Fruit fly (Drosophila melanogaster) whole organism, embryonic: Measurements from ENCODE around the gene CG10365.

Experiments
- Adf1 ChIP-seq: fragments of 200-800 bp; sonication (Bioruptor generic); IDR thresholded peaks from 2 replicates; pipeline ENCODE4 v1.3.6; 2022; ENCODE audit warnings: missing biosample characterization, missing genetic modification characterization
- B-H2 ChIP-seq: fragments of 200-800 bp; sonication (Bioruptor generic); optimal IDR thresholded peaks from 2 replicates; lab custom pipeline; 2018; ENCODE audit warnings: missing biosample characterization, mild to moderate bottlenecking, missing genetic modification characterization
- Bgb ChIP-seq: fragments of 200-800 bp; sonication (Bioruptor generic); IDR thresholded peaks from 2 replicates; pipeline ENCODE4 v1.3.6; 2022; ENCODE audit warnings: missing biosample characterization, missing genetic modification characterization; ENCODE audit not compliant: partially characterized antibody
- BtbVII ChIP-seq: fragments of 200-800 bp; sonication (Bioruptor generic); optimal IDR thresholded peaks from 3 replicates; lab custom pipeline; 2017; ENCODE audit warnings: missing biosample characterization, mild to moderate bottlenecking, missing genetic modification characterization
- CG10431 ChIP-seq: fragments of 200-800 bp; sonication (Bioruptor generic); optimal IDR thresholded peaks from 3 replicates; lab custom pipeline; 2018; ENCODE audit warnings: missing biosample characterization, mild to moderate bottlenecking, missing genetic modification characterization
- CG12942 ChIP-seq: fragments of 200-800 bp; sonication (Bioruptor generic); optimal IDR thresholded peaks from 3 replicates; lab custom pipeline; 2016; ENCODE audit warnings: missing biosample characterization, missing genetic modification characterization
- CG15073 ChIP-seq: fragments of 200-800 bp; sonication (Bioruptor generic); optimal IDR thresholded peaks from 2 replicates; lab custom pipeline; 2016; ENCODE audit warnings: missing biosample characterization, missing genetic modification characterization
- CG15514 ChIP-seq: fragments of 200-800 bp; sonication (Bioruptor generic); optimal IDR thresholded peaks from 3 replicates; lab custom pipeline; 2017; ENCODE audit warnings: missing biosample characterization, missing genetic modification characterization, mild to moderate bottlenecking, moderate library complexity, missing genetic modification reagents
- CG17385 ChIP-seq: fragments of 200-800 bp; sonication (Bioruptor generic); optimal IDR thresholded peaks from 3 replicates; lab custom pipeline; 2018; ENCODE audit warnings: missing biosample characterization, mild to moderate bottlenecking, missing genetic modification characterization
- CG2116 ChIP-seq: fragments of 200-800 bp; sonication (Bioruptor generic); optimal IDR thresholded peaks from 3 replicates; lab custom pipeline; 2018; ENCODE audit warnings: missing biosample characterization, mild to moderate bottlenecking, missing genetic modification characterization
- CG2712 ChIP-seq: fragments of 200-800 bp; optimal IDR thresholded peaks from 3 replicates; lab custom pipeline; 2019; ENCODE audit warnings: missing biosample characterization, mild to moderate bottlenecking, missing genetic modification characterization, moderate library complexity
- CG4424 ChIP-seq: fragments of 200-800 bp; sonication (Bioruptor generic); optimal IDR thresholded peaks from 3 replicates; lab custom pipeline; 2016; ENCODE audit warnings: missing biosample characterization, missing genetic modification characterization
- CG5245 ChIP-seq: fragments of 200-800 bp; sonication (Bioruptor generic); optimal IDR thresholded peaks from 3 replicates; lab custom pipeline; 2016; ENCODE audit warnings: missing biosample characterization, missing genetic modification characterization
- CG5953 ChIP-seq: fragments of 200-800 bp; sonication (Bioruptor generic); IDR thresholded peaks from 2 replicates; pipeline ENCODE4 v1.3.6; 2022; ENCODE audit warnings: missing biosample characterization, missing genetic modification characterization
- CG6683 ChIP-seq: fragments of 200-800 bp; sonication (Bioruptor generic); optimal IDR thresholded peaks from 2 replicates; lab custom pipeline; 2017; ENCODE audit warnings: missing biosample characterization, mild to moderate bottlenecking, missing genetic modification characterization, missing genetic modification reagents
- CG7556 ChIP-seq: fragments of 200-800 bp; sonication (Bioruptor generic); optimal IDR thresholded peaks from 2 replicates; lab custom pipeline; 2017; ENCODE audit warnings: missing biosample characterization, mild to moderate bottlenecking, missing genetic modification characterization
- CG8765 ChIP-seq: fragments of 200-800 bp; sonication (Bioruptor generic); IDR thresholded peaks from 2 replicates; pipeline ENCODE4 v1.3.6; 2022; ENCODE audit warnings: missing biosample characterization, missing genetic modification characterization
- Dbx ChIP-seq: fragments of 200-800 bp; sonication (Bioruptor generic); IDR thresholded peaks from 3 replicates; pipeline ENCODE4 v1.3.6; 2022; ENCODE audit warnings: missing biosample characterization, missing genetic modification characterization
- Hr51 ChIP-seq, 2 experiments: fragments of 200-800 bp; sonication (Bioruptor generic); optimal IDR thresholded peaks; 2 replicates in 1 of 2; 3 replicates in 1 of 2; lab custom pipeline; 2016 to 2018; ENCODE audit warnings: missing biosample characterization in 2 of 2, missing genetic modification characterization in 2 of 2, mild to moderate bottlenecking in 1 of 2, moderate library complexity in 1 of 2
- Meics ChIP-seq: fragments of 200-800 bp; sonication (Bioruptor generic); optimal IDR thresholded peaks from 2 replicates; lab custom pipeline; 2017; ENCODE audit warnings: missing biosample characterization, mild to moderate bottlenecking, missing genetic modification characterization
- Mes4 ChIP-seq: fragments of 200-800 bp; sonication (Bioruptor generic); optimal IDR thresholded peaks from 2 replicates; lab custom pipeline; 2016; ENCODE audit warnings: missing biosample characterization, missing genetic modification characterization
- Myb ChIP-seq: fragments of 200-800 bp; sonication (Bioruptor generic); optimal IDR thresholded peaks from 2 replicates; lab custom pipeline; 2016; ENCODE audit warnings: missing biosample characterization, missing genetic modification characterization
- NC2α ChIP-seq: fragments of 200-800 bp; sonication (Bioruptor generic); optimal IDR thresholded peaks from 2 replicates; lab custom pipeline; 2016; ENCODE audit warnings: missing biosample characterization, missing genetic modification characterization
- Six4 ChIP-seq: fragments of 200-800 bp; sonication (Bioruptor generic); optimal IDR thresholded peaks from 2 replicates; lab custom pipeline; 2016; ENCODE audit warnings: missing biosample characterization, missing genetic modification characterization
- Sox100B ChIP-seq: fragments of 200-800 bp; sonication (Bioruptor generic); optimal IDR thresholded peaks from 3 replicates; lab custom pipeline; 2018; ENCODE audit warnings: missing biosample characterization, mild to moderate bottlenecking, missing genetic modification characterization
- Sox102F ChIP-seq: fragments of 200-800 bp; sonication (Bioruptor generic); optimal IDR thresholded peaks from 2 replicates; lab custom pipeline; 2018; ENCODE audit warnings: missing biosample characterization, mild to moderate bottlenecking, missing genetic modification characterization, moderate library complexity
- bigmax ChIP-seq: fragments of 200-800 bp; sonication (Bioruptor generic); optimal IDR thresholded peaks from 2 replicates; lab custom pipeline; 2018; ENCODE audit warnings: missing biosample characterization, mild to moderate bottlenecking, missing genetic modification characterization
- bsh ChIP-seq, 2 experiments: fragments of 200-800 bp; sonication (Bioruptor generic); optimal IDR thresholded peaks; 2 replicates each; lab custom pipeline; 2017 to 2018; ENCODE audit warnings: mild to moderate bottlenecking in 2 of 2, missing biosample characterization in 2 of 2, missing genetic modification characterization in 2 of 2, moderate library complexity in 1 of 2
- chinmo ChIP-seq: fragments of 200-800 bp; sonication (Bioruptor generic); IDR thresholded peaks from 4 replicates; pipeline ENCODE4 v1.3.6; 2022; ENCODE audit warnings: missing biosample characterization, missing genetic modification characterization; ENCODE audit not compliant: partially characterized antibody
- croc ChIP-seq: fragments of 200-800 bp; sonication (Bioruptor generic); conservative IDR thresholded peaks from 3 replicates; pipeline ENCODE4 v1.3.6; 2022; ENCODE audit warnings: missing biosample characterization, missing genetic modification characterization
- dysf ChIP-seq: fragments of 200-800 bp; sonication (Bioruptor generic); IDR thresholded peaks from 3 replicates; pipeline ENCODE4 v1.3.6; 2022; ENCODE audit warnings: missing biosample characterization, missing genetic modification characterization
- en ChIP-seq: fragments of 200-800 bp; sonication (Bioruptor generic); optimal IDR thresholded peaks from 2 replicates; lab custom pipeline; 2016; ENCODE audit warnings: missing biosample characterization, missing genetic modification characterization
- eve ChIP-seq, 2 experiments: fragments of >200 bp; optimal IDR thresholded peaks; 2 replicates each; lab custom pipeline; 2017; ENCODE audit warnings: missing biosample characterization in 2 of 2, missing genetic modification characterization in 2 of 2
- exex ChIP-seq: fragments of 200-800 bp; sonication (Bioruptor generic); optimal IDR thresholded peaks from 4 replicates; lab custom pipeline; 2018; ENCODE audit warnings: missing biosample characterization, mild to moderate bottlenecking, missing genetic modification characterization, moderate library complexity
- gsb-n ChIP-seq: fragments of 200-800 bp; sonication (Bioruptor generic); optimal IDR thresholded peaks from 3 replicates; lab custom pipeline; 2018; ENCODE audit warnings: missing biosample characterization, mild to moderate bottlenecking, missing genetic modification characterization
- h ChIP-seq: fragments of >200 bp; optimal IDR thresholded peaks from 2 replicates; lab custom pipeline; 2017
- hb ChIP-seq: fragments of 200-800 bp; sonication (Bioruptor generic); IDR thresholded peaks from 3 replicates; pipeline ENCODE4 v1.3.6; 2022; ENCODE audit warnings: missing biosample characterization, missing genetic modification characterization; ENCODE audit not compliant: partially characterized antibody
- hbn ChIP-seq: fragments of 200-800 bp; sonication (Bioruptor generic); IDR thresholded peaks from 2 replicates; pipeline ENCODE4 v1.3.6; 2022; ENCODE audit warnings: missing biosample characterization, missing genetic modification characterization; ENCODE audit not compliant: partially characterized antibody
- ind ChIP-seq: fragments of 200-800 bp; sonication (Bioruptor generic); optimal IDR thresholded peaks from 3 replicates; lab custom pipeline; 2016; ENCODE audit warnings: missing biosample characterization, missing genetic modification characterization
- klu ChIP-seq: fragments of 200-800 bp; sonication (Bioruptor generic); IDR thresholded peaks from 2 replicates; pipeline ENCODE4 v1.3.6; 2022; ENCODE audit warnings: missing biosample characterization, missing genetic modification characterization
- pb ChIP-seq: fragments of 200-800 bp; sonication (Bioruptor generic); optimal IDR thresholded peaks from 3 replicates; lab custom pipeline; 2016; ENCODE audit warnings: missing biosample characterization, missing genetic modification characterization
- pho ChIP-seq: fragments of 200-800 bp; sonication (Bioruptor generic); optimal IDR thresholded peaks from 2 replicates; lab custom pipeline; 2016; ENCODE audit warnings: missing biosample characterization, missing genetic modification characterization
- phol ChIP-seq: fragments of 200-800 bp; sonication (Bioruptor generic); optimal IDR thresholded peaks from 3 replicates; lab custom pipeline; 2018; ENCODE audit warnings: missing biosample characterization, mild to moderate bottlenecking, missing genetic modification characterization, moderate library complexity
- rib ChIP-seq: fragments of 200-800 bp; sonication (Bioruptor generic); IDR thresholded peaks from 2 replicates; pipeline ENCODE4 v1.3.6; 2022; ENCODE audit warnings: missing biosample characterization, missing genetic modification characterization
- ro ChIP-seq: fragments of 200-800 bp; sonication (Bioruptor generic); IDR thresholded peaks from 2 replicates; pipeline ENCODE4 v1.3.6; 2022; ENCODE audit warnings: missing biosample characterization, missing genetic modification characterization
- so ChIP-seq: fragments of 200-800 bp; sonication (Bioruptor generic); IDR thresholded peaks from 3 replicates; pipeline ENCODE4 v1.3.6; 2022; ENCODE audit warnings: missing biosample characterization, missing genetic modification characterization
- sr ChIP-seq: fragments of 200-800 bp; sonication (Bioruptor generic); IDR thresholded peaks from 3 replicates; pipeline ENCODE4 v1.3.6; 2022; ENCODE audit warnings: missing biosample characterization, missing genetic modification characterization
- stc ChIP-seq: fragments of 200-800 bp; sonication (Bioruptor generic); IDR thresholded peaks from 2 replicates; pipeline ENCODE4 v1.3.6; 2022; ENCODE audit warnings: missing biosample characterization, missing genetic modification characterization
- usp ChIP-seq: fragments of >200 bp; optimal IDR thresholded peaks from 2 replicates; lab custom pipeline; 2017; ENCODE audit warnings: missing biosample characterization, missing genetic modification characterization
- zfh1 ChIP-seq: fragments of 200-800 bp; sonication (Bioruptor generic); IDR thresholded peaks from 3 replicates; pipeline ENCODE4 v1.3.6; 2022; ENCODE audit warnings: missing biosample characterization, missing genetic modification characterization
- zfh2 ChIP-seq: fragments of 200-800 bp; sonication (Bioruptor generic); optimal IDR thresholded peaks from 2 replicates; lab custom pipeline; 2016; ENCODE audit warnings: missing biosample characterization, missing genetic modification characterization

CG10365 gene

DNA sequence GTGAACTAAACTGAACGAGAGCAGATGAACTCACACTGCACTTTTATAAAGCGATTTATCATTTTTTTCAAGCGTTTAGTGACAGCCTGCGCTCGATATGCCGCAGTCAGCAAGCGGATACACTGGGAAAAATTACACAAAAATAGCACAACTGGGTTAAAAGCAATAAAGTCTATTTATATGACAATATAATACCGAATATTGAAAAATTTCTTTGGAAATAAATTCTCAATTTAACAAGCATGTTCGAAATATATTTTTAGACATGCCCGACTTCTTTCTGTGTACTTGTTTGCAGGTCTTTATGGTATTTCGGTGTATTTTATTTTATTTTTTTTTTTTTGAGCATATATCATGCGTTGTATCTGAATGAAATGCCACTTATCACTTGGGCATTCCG, 9.2 kb upstream of the CG10365 start (continued):
- TF ChIP-seq eve (GFP tag; optimal IDR thresholded peaks at IDR 0.05; lab: Kevin White, UChicago) (peak in 1 of 2 experiments; percentile 64), CG8765 (GFP tag; lab: Robert Waterston, UW) (peak; percentile 51; the same call in 1 of the 2 replicates), Meics (GFP tag; lab: Kevin White, UChicago) (no peak), CG6683 (GFP tag; lab: Kevin White, UChicago) (no peak), exex (no peak), Myb (GFP tag; lab: Kevin White, UChicago) (no peak), bsh (GFP tag; optimal IDR thresholded peaks at IDR 0.05; lab: Kevin White, UChicago) (peak in 1 of 2 experiments; percentile 82), Hr51 (GFP tag; optimal IDR thresholded peaks at IDR 0.05; lab: Kevin White, UChicago) (peak in 1 of 2 experiments; percentile 77), Dbx (GFP tag; lab: Robert Waterston, UW) (no peak), Sox102F (GFP tag; lab: Kevin White, UChicago) (peak; percentile 84), CG17385 (GFP tag; lab: Kevin White, UChicago) (peak; percentile 58), ro (GFP tag; lab: Robert Waterston, UW) (0 out of 2 replicates have a peak, but pooled peaks have one; percentile 9), CG5245 (GFP tag; lab: Kevin White, UChicago) (peak; percentile 59), ind (GFP tag; lab: Kevin White, UChicago) (peak; percentile 17), NC2α (GFP tag; lab: Kevin White, UChicago) (no peak), CG15514 (GFP tag; lab: Kevin White, UChicago) (peak; percentile 2), stc (peak; percentile 24; the same call in 1 of the 2 replicates), so (peak; percentile 80; the same call in 2 of the 3 replicates), Bgb (GFP tag; lab: Robert Waterston, UW) (no peak), CG7556 (GFP tag; lab: Kevin White, UChicago) (peak; percentile 45), CG2116 (GFP tag; lab: Kevin White, UChicago) (no peak), zfh2 (GFP tag; lab: Kevin White, UChicago) (no peak), gsb-n (tag; lab: Kevin White, UChicago) (peak; percentile 69), bigmax (GFP tag; lab: Kevin White, UChicago) (no peak), h (no peak), hb (GFP tag; lab: Robert Waterston, UW) (no peak), rib (GFP tag; lab: Robert Waterston, UW) (no peak), pho (GFP tag; lab: Kevin White, UChicago) (no peak), Mes4 (peak; percentile 43), CG2712 (peak; percentile 62), klu (GFP tag; lab: Robert Waterston, UW) (peak; percentile 37; the same call in 1 of the 2 replicates), en (GFP tag; lab: Kevin White, UChicago) (no peak), Adf1 (GFP tag; lab: Robert Waterston, UW) (no peak), B-H2 (no peak), croc (GFP tag; lab: Robert Waterston, UW) (no peak; the same call in 2 of the 3 replicates), Sox100B (peak; percentile 57), CG4424 (GFP tag; lab: Kevin White, UChicago) (peak; percentile 39), BtbVII (GFP tag; lab: Kevin White, UChicago) (no peak), sr (GFP tag; lab: Robert Waterston, UW) (no peak), CG5953 (GFP tag; lab: Robert Waterston, UW) (peak; percentile 34; the same call in 1 of the 2 replicates), pb (GFP tag; lab: Kevin White, UChicago) (peak; percentile 11), Six4 (GFP tag; lab: Kevin White, UChicago) (peak; percentile 40), dysf (GFP tag; lab: Robert Waterston, UW) (peak; percentile 59; the same call in 1 of the 3 replicates), phol (tag; lab: Kevin White, UChicago) (peak; percentile 76), CG10431 (no peak), CG15073 (no peak), usp (GFP tag; lab: Kevin White, UChicago) (no peak), CG12942 (GFP tag; lab: Kevin White, UChicago) (peak; percentile 40), hbn (GFP tag; lab: Robert Waterston, UW) (no peak), chinmo (GFP tag; lab: Robert Waterston, UW) (no peak), zfh1 (peak; percentile 57; the same call in 2 of the 3 replicates)
